Worm (Caenorhabditis elegans) whole organism, L2 larva: ENCODE measurements around the gene C04F6.7.

Experiments
- R02D3.7 ChIP-seq: fragments of 150-350 bp; optimal IDR thresholded peaks from 2 replicates; lab custom pipeline; 2014; ENCODE audit warnings: missing biosample characterization, missing genetic modification characterization
- ztf-11 ChIP-seq: sonication (generic microtip); optimal IDR thresholded peaks from 2 replicates; lab custom pipeline; 2017; ENCODE audit warnings: missing biosample characterization, missing genetic modification characterization

DNA sequence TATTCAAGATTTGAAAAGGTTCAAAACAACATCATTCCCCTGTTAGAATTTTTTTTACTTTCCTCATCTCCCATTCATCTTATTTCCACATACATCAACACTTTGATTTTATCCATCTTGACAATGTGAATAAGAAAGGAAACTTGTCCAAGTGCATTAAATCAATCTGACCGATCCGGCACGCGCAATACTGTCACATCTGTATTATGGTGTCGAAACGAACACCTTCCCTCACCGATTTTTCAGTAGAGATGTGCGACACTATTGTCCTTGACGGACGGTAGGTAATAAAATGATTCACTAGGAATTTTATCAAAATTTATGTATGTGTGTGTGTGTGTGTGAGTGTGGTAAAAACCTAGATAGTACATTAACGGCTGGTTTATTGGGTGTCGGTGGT is 44.9 kb upstream of the C04F6.7 start:
- TF ChIP-seq R02D3.7 (tag; lab: Kevin White, UChicago) (no peak), ztf-11 (tag; lab: Kevin White, UChicago) (no peak)
